Worm (Caenorhabditis elegans): Measurements from ENCODE around the gene kxd-1.
A peak's percentile ranks its signal among the peaks of the same experiment; 100 is the strongest.

Gene kxd-1

DNA sequence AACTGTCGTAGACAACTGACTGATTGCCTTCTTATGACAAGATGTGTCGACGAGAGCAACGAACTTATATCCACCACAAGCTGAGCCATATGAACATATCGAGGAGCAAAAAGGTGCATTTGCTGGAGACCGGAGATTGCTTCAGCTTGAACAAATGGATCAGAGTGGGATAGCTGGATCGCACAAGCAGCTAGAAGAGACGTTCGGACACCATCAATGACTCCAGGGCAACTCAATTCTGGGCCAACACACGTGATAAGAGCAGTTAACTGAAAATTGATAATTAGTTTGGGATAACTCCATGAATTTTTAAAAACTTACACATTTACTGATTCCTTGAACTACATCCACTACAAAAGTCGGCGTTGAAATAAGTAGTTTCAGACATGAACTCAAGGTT, 12.3 kb upstream of the kxd-1 start:
- no peak for TF ChIP-seq nhr-232 (tag; optimal IDR thresholded peaks at IDR 0.05)
- no peak for TF ChIP-seq C38D4.7 (GFP tag; optimal IDR thresholded peaks at IDR 0.05)
- TF ChIP-seq rnt-1 (tag; optimal IDR thresholded peaks at IDR 0.05), result no peak
- no peak for TF ChIP-seq pha-4 (tag; optimal IDR thresholded peaks at IDR 0.05)
- no peak for TF ChIP-seq ceh-30 (tag; optimal IDR thresholded peaks at IDR 0.05)
- TF ChIP-seq ceh-2 (tag; optimal IDR thresholded peaks at IDR 0.05), result no peak
- no peak for TF ChIP-seq ceh-9 (tag; optimal IDR thresholded peaks at IDR 0.05)
- TF ChIP-seq ceh-45 (GFP tag; IDR thresholded peaks at IDR 0.05), result no peak
- TF ChIP-seq sdc-2 (tag; optimal IDR thresholded peaks at IDR 0.05), result no peak
- no peak for TF ChIP-seq hlh-15 (tag; optimal IDR thresholded peaks at IDR 0.05)
- no peak for TF ChIP-seq dve-1 (tag; optimal IDR thresholded peaks at IDR 0.05)
- TF ChIP-seq ttx-3 (tag; optimal IDR thresholded peaks at IDR 0.05), result no peak
- TF ChIP-seq C08G9.2 (tag; optimal IDR thresholded peaks at IDR 0.05), result no peak
- no peak for TF ChIP-seq K09A11.1 (tag; optimal IDR thresholded peaks at IDR 0.05; ENCODE audit: insufficient read depth)
- no peak for TF ChIP-seq ceh-14 (tag; optimal IDR thresholded peaks at IDR 0.05)
- TF ChIP-seq mec-3 (tag; optimal IDR thresholded peaks at IDR 0.05; ENCODE audit: borderline replicate concordance), result no peak
- TF ChIP-seq tbx-7 (tag; optimal IDR thresholded peaks at IDR 0.05), result no peak
- no peak for TF ChIP-seq ama-1 (optimal IDR thresholded peaks at IDR 0.05)
- no peak for TF ChIP-seq ahr-1 (tag; optimal IDR thresholded peaks at IDR 0.05)
- TF ChIP-seq ceh-19 (GFP tag; optimal IDR thresholded peaks at IDR 0.05), result no peak

DNA sequence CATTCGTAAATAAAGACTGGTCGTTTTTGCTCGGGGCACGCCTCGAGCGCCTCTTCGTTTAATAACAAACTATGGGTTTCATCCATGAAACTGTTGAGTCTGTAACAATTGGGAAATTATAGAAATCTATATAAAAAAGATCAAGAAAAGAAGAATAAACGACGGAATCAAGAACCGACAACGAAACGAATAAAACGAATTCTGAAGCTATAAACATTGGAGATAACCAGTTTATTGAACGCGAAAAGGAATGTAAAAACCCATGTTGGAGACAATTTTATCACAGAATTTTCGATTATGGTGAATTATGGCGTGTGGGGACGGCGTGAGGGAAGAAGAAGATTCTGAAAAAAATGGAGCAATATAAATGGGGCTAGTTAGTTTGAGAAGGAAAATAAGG, 6.5 kb upstream of the kxd-1 start, which contains the start of gene soap-1:
Gene soap-1, minus strand, starts transcription at position 101 of the 400 bp plus-strand sequence.
- no peak for TF ChIP-seq ttx-3 (tag; optimal IDR thresholded peaks at IDR 0.05)
- no peak for TF ChIP-seq K09A11.1 (tag; optimal IDR thresholded peaks at IDR 0.05; ENCODE audit: insufficient read depth)
- TF ChIP-seq ceh-9 (tag; optimal IDR thresholded peaks at IDR 0.05), result no peak

DNA sequence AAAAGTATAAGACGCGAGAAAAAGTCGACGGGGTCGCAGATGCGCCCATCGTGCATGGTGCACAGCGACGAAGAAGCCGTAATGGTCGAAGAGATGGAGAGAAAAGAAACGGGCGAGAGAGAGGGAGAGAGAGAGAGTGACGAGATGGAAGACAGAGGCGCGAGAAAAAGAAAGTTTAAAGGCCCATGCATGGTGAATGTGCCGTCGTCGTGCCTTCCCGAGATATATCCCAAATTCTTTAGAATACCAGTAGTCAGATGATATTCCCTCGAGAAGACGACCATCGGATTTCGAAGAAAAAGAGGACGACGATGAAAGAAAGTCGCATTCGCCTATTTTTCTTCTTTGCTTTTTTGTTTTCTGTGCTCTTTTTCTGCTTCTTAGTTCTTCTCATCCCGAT, 5.3 kb upstream of the kxd-1 start:
- no peak for TF ChIP-seq rnt-1 (tag; optimal IDR thresholded peaks at IDR 0.05)
- no peak for TF ChIP-seq K09A11.1 (tag; optimal IDR thresholded peaks at IDR 0.05; ENCODE audit: insufficient read depth)
- peak; percentile 23 for TF ChIP-seq unc-42 (tag; optimal IDR thresholded peaks at IDR 0.05)
- no peak for TF ChIP-seq lim-6 (tag; optimal IDR thresholded peaks at IDR 0.05)
- no peak for TF ChIP-seq fkh-10 (GFP tag; optimal IDR thresholded peaks at IDR 0.05)
- no peak for TF ChIP-seq sdc-2 (tag; optimal IDR thresholded peaks at IDR 0.05)
- peak; percentile 5 for TF ChIP-seq ceh-31 (tag; optimal IDR thresholded peaks at IDR 0.05)
- TF ChIP-seq fax-1 (tag; optimal IDR thresholded peaks at IDR 0.05), result no peak
- peak; percentile 4 for TF ChIP-seq ceh-18 (tag; optimal IDR thresholded peaks at IDR 0.05)
- no peak for TF ChIP-seq pag-3 (tag; optimal IDR thresholded peaks at IDR 0.05; ENCODE audit: borderline replicate concordance)
- TF ChIP-seq C08G9.2 (tag; optimal IDR thresholded peaks at IDR 0.05), result no peak

DNA sequence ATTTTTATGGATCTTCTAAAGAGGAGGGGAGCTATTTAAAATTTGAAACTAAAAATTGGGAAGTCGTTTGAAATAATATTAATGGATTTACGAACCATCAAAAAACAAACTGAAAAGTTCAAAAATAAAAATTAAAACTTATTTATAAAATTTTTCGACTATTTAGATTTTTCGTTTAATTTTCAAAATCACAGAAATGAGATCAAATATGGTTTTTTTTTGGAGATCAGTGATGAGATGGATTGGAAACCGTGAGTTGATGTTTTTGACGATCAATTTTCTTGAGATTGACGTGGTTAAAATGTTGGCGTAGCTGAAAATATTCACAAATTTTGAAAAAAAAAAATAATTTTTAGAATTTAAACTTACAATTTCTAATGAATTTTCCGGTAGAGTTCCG, 2.3 kb upstream of the kxd-1 start, which contains the start of gene C13F10.5:
Gene C13F10.5, minus strand, starts transcription at position 101 of the 400 bp plus-strand sequence.
- TF ChIP-seq fax-1 (tag; optimal IDR thresholded peaks at IDR 0.05) (no peak), ceh-22 (tag; optimal IDR thresholded peaks at IDR 0.05) (no peak), ceh-9 (tag; optimal IDR thresholded peaks at IDR 0.05) (no peak), nhr-11 (tag; optimal IDR thresholded peaks at IDR 0.05) (no peak), ama-1 (optimal IDR thresholded peaks at IDR 0.05) (no peak), pat-9 (tag; optimal IDR thresholded peaks at IDR 0.05) (no peak), madf-2 (tag; optimal IDR thresholded peaks at IDR 0.05) (no peak), tbx-7 (tag; optimal IDR thresholded peaks at IDR 0.05) (no peak), ref-2 (tag; optimal IDR thresholded peaks at IDR 0.05) (no peak), pha-4 (tag; optimal IDR thresholded peaks at IDR 0.05) (no peak)

DNA sequence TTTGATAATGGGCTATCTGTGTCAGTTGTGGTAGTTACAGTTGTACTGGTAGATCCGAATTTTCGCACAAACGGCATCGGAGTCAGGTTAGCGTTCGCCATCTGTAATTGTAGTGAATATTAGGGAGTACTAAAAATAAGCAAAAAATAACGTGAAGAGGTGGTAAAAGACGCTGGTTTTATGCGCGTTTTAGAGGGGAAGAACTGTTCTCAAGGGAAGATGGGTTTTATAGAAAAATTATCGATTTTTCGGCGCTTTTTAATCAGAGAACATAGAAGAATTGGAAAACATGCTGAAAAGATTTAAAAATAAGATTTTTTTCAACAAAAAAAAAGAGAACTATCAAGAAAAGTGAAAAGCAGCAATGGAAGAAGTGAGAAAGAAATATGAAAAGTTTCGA, 1.9 kb downstream of the kxd-1 start, which contains the start of gene C13F10.7:
Gene C13F10.7, minus strand, starts transcription at position 101 of the 400 bp plus-strand sequence.
- TF ChIP-seq ama-1 (optimal IDR thresholded peaks at IDR 0.05) (no peak), ceh-2 (tag; optimal IDR thresholded peaks at IDR 0.05) (no peak), lin-11 (tag; optimal IDR thresholded peaks at IDR 0.05) (no peak), ceh-19 (GFP tag; optimal IDR thresholded peaks at IDR 0.05) (no peak), nhr-232 (tag; optimal IDR thresholded peaks at IDR 0.05) (no peak), pat-9 (tag; optimal IDR thresholded peaks at IDR 0.05) (no peak)
